Worm (Caenorhabditis elegans): ENCODE data around the gene srx-87.
A peak's percentile ranks its signal among the peaks of the same experiment; 100 is the strongest.

srx-87 gene

ce11 chrV:11564573-11564972 lies at the start of gene srx-87:
srx-87 (plus strand) TSS chrV:11564873.
- TF ChIP-seq tbx-37 (GFP tag; conservative IDR thresholded peaks at IDR 0.05) (no peak), sea-1 (GFP tag; conservative IDR thresholded peaks at IDR 0.05) (no peak), hnd-1 (tag; optimal IDR thresholded peaks at IDR 0.05) (no peak), scrt-1 (GFP tag; IDR thresholded peaks at IDR 0.05) (no peak), ets-7 (tag; optimal IDR thresholded peaks at IDR 0.05) (no peak), F13C5.2 (tag; optimal IDR thresholded peaks at IDR 0.05) (no peak)

ce11 chrV:11515145-11515544 lies 49.5 kb upstream of the srx-87 start:
- no peak for TF ChIP-seq aly-1 (tag; optimal IDR thresholded peaks at IDR 0.05)

ce11 chrV:11516141-11516591 lies 48.5 kb upstream of the srx-87 start, which contains the start of gene sdz-8:
sdz-8 (minus strand) TSS chrV:11516191.
- TF ChIP-seq ceh-36 (tag; optimal IDR thresholded peaks at IDR 0.05) (no peak), sea-1 (GFP tag; conservative IDR thresholded peaks at IDR 0.05) (no peak), B0310.2 (tag; optimal IDR thresholded peaks at IDR 0.05) (no peak), tbx-37 (GFP tag; conservative IDR thresholded peaks at IDR 0.05) (no peak), scrt-1 (GFP tag; IDR thresholded peaks at IDR 0.05) (no peak), tbx-11 (GFP tag; IDR thresholded peaks at IDR 0.05) (no peak), ama-1 (optimal IDR thresholded peaks at IDR 0.05) (no peak), hmg-4 (GFP tag; optimal IDR thresholded peaks at IDR 0.05) (no peak), F13C5.2 (tag; optimal IDR thresholded peaks at IDR 0.05) (no peak), hmbx-1 (tag; optimal IDR thresholded peaks at IDR 0.05) (no peak)

ce11 chrV:11517789-11518188 lies 46.9 kb upstream of the srx-87 start, which contains the start of gene C55A6.4:
C55A6.4 (minus strand) TSS chrV:11517889.
- TF ChIP-seq ama-1 (optimal IDR thresholded peaks at IDR 0.05): no peak
- no peak for TF ChIP-seq pes-1 (GFP tag; IDR thresholded peaks at IDR 0.05)
- no peak for TF ChIP-seq F13C5.2 (tag; optimal IDR thresholded peaks at IDR 0.05)
- TF ChIP-seq hmg-4 (GFP tag; optimal IDR thresholded peaks at IDR 0.05): no peak
- TF ChIP-seq sea-1 (GFP tag; conservative IDR thresholded peaks at IDR 0.05): no peak

- TF ChIP-seq F13C5.2 (tag; optimal IDR thresholded peaks at IDR 0.05) (no peak), flt-1 (GFP tag; IDR thresholded peaks at IDR 0.05) (no peak), hnd-1 (tag; optimal IDR thresholded peaks at IDR 0.05) (no peak), pes-1 (GFP tag; IDR thresholded peaks at IDR 0.05) (no peak), ceh-36 (tag; optimal IDR thresholded peaks at IDR 0.05) (no peak), B0310.2 (tag; optimal IDR thresholded peaks at IDR 0.05) (no peak), tra-4 (tag; optimal IDR thresholded peaks at IDR 0.05) (no peak), hmbx-1 (tag; optimal IDR thresholded peaks at IDR 0.05) (no peak), tbx-37 (GFP tag; conservative IDR thresholded peaks at IDR 0.05) (no peak), sea-1 (GFP tag; conservative IDR thresholded peaks at IDR 0.05) (no peak), hmg-4 (GFP tag; optimal IDR thresholded peaks at IDR 0.05) (no peak), tbx-11 (GFP tag; IDR thresholded peaks at IDR 0.05) (no peak), ceh-13 (GFP tag; optimal IDR thresholded peaks at IDR 0.05) (no peak), scrt-1 (GFP tag; IDR thresholded peaks at IDR 0.05) (no peak), ama-1 (optimal IDR thresholded peaks at IDR 0.05) (no peak), aly-1 (tag; optimal IDR thresholded peaks at IDR 0.05) (no peak), ets-7 (tag; optimal IDR thresholded peaks at IDR 0.05) (no peak)
Measured at ce11 chrV:11520215-11520614, 44.5 kb upstream of the srx-87 start, which contains the start of the genes C55A6.11 and C55A6.7. C55A6.11 (plus strand) TSS chrV:11520515. C55A6.7 (minus strand) TSS chrV:11520530.

- TF ChIP-seq hmg-4 (GFP tag; optimal IDR thresholded peaks at IDR 0.05) (peak; percentile 27), ceh-13 (GFP tag; optimal IDR thresholded peaks at IDR 0.05) (no peak), tra-4 (tag; optimal IDR thresholded peaks at IDR 0.05) (no peak), hmbx-1 (tag; optimal IDR thresholded peaks at IDR 0.05) (no peak), ama-1 (optimal IDR thresholded peaks at IDR 0.05) (no peak), tbx-37 (GFP tag; conservative IDR thresholded peaks at IDR 0.05) (peak; percentile 61), pes-1 (GFP tag; IDR thresholded peaks at IDR 0.05) (no peak), flt-1 (GFP tag; IDR thresholded peaks at IDR 0.05) (0 out of 2 replicates have a peak, but pooled peaks have one; percentile 23), sea-1 (GFP tag; conservative IDR thresholded peaks at IDR 0.05) (0 out of 2 replicates have a peak, but pooled peaks have one; percentile 23), ceh-36 (tag; optimal IDR thresholded peaks at IDR 0.05) (peak; percentile 40), tbx-11 (GFP tag; IDR thresholded peaks at IDR 0.05) (no peak), aly-1 (tag; optimal IDR thresholded peaks at IDR 0.05) (no peak), F13C5.2 (tag; optimal IDR thresholded peaks at IDR 0.05) (peak; percentile 83), ets-7 (tag; optimal IDR thresholded peaks at IDR 0.05) (no peak), hnd-1 (tag; optimal IDR thresholded peaks at IDR 0.05) (no peak), B0310.2 (tag; optimal IDR thresholded peaks at IDR 0.05) (no peak), scrt-1 (GFP tag; IDR thresholded peaks at IDR 0.05) (no peak)
Measured at ce11 chrV:11521448-11521847, 43.2 kb upstream of the srx-87 start, which contains the start of gene pafo-1. pafo-1 (plus strand) TSS chrV:11521703.

ce11 chrV:11525338-11525737 lies 39.3 kb upstream of the srx-87 start:
- TF ChIP-seq tra-4 (tag; optimal IDR thresholded peaks at IDR 0.05): no peak
- TF ChIP-seq ets-7 (tag; optimal IDR thresholded peaks at IDR 0.05): no peak
- no peak for TF ChIP-seq ceh-13 (GFP tag; optimal IDR thresholded peaks at IDR 0.05)
- no peak for TF ChIP-seq sea-1 (GFP tag; conservative IDR thresholded peaks at IDR 0.05)
- no peak for TF ChIP-seq tbx-11 (GFP tag; IDR thresholded peaks at IDR 0.05)
- TF ChIP-seq aly-1 (tag; optimal IDR thresholded peaks at IDR 0.05): no peak
- TF ChIP-seq B0310.2 (tag; optimal IDR thresholded peaks at IDR 0.05): no peak
- no peak for TF ChIP-seq tbx-37 (GFP tag; conservative IDR thresholded peaks at IDR 0.05)
- no peak for TF ChIP-seq pes-1 (GFP tag; IDR thresholded peaks at IDR 0.05)
- TF ChIP-seq F13C5.2 (tag; optimal IDR thresholded peaks at IDR 0.05): no peak
- no peak for TF ChIP-seq scrt-1 (GFP tag; IDR thresholded peaks at IDR 0.05)
- no peak for TF ChIP-seq ceh-36 (tag; optimal IDR thresholded peaks at IDR 0.05)
- TF ChIP-seq flt-1 (GFP tag; IDR thresholded peaks at IDR 0.05): no peak
- TF ChIP-seq hnd-1 (tag; optimal IDR thresholded peaks at IDR 0.05): no peak
- no peak for TF ChIP-seq hmg-4 (GFP tag; optimal IDR thresholded peaks at IDR 0.05)
- TF ChIP-seq ama-1 (optimal IDR thresholded peaks at IDR 0.05): no peak
- no peak for TF ChIP-seq hmbx-1 (tag; optimal IDR thresholded peaks at IDR 0.05)

Data from whole organism, early embryonic.